Worm (Caenorhabditis elegans): ENCODE data around the gene B0252.5.

ce11 chrII:6891176-6891575, 27.5 kb downstream of the B0252.5 start:
- TF ChIP-seq fos-1 (tag; optimal IDR thresholded peaks at IDR 0.05) (peak; percentile 65), aly-2 (tag; optimal IDR thresholded peaks at IDR 0.05) (no peak), ZK546.5 (tag; optimal IDR thresholded peaks at IDR 0.05) (no peak), nhr-10 (tag; optimal IDR thresholded peaks at IDR 0.05) (no peak), unc-62 (GFP tag; optimal IDR thresholded peaks at IDR 0.05) (no peak), egl-27 (tag; optimal IDR thresholded peaks at IDR 0.05) (peak; percentile 43), nhr-23 (tag; optimal IDR thresholded peaks at IDR 0.05) (no peak), lin-13 (GFP tag; optimal IDR thresholded peaks at IDR 0.05) (peak; percentile 32)

Measured in whole organism, L2 larva.